Fruit fly (Drosophila melanogaster) whole organism, prepupa: ENCODE results near the gene nanos.
A peak's percentile ranks its signal among the peaks of the same experiment; 100 is the strongest.

ENCODE experiments used
- Ets21C ChIP-seq: fragments of 200-800 bp; sonication (Bioruptor generic); optimal IDR thresholded peaks from 3 replicates; lab custom pipeline; 2016; ENCODE audit warnings: missing biosample characterization, missing genetic modification characterization
- Lpt ChIP-seq: fragments of 200-800 bp; sonication (Bioruptor generic); optimal IDR thresholded peaks from 3 replicates; lab custom pipeline; 2016; ENCODE audit warnings: missing biosample characterization, missing genetic modification characterization

- TF ChIP-seq Lpt: peak; percentile 29
- no peak for TF ChIP-seq Ets21C (GFP tag; lab: Kevin White, UChicago)
Measured at dm6 chr3R:19165620-19166055, 8.6 kb downstream of the nanos start.
